Worm (Caenorhabditis elegans) whole organism, L2 larva: Measurements from ENCODE around the gene daf-5.

Source experiments
- R02D3.7 ChIP-seq: fragments of 150-350 bp; optimal IDR thresholded peaks from 2 replicates; lab custom pipeline; 2014; ENCODE audit warnings: missing biosample characterization, missing genetic modification characterization
- Y55F3AM.14 ChIP-seq: fragments of 200-800 bp; sonication (Bioruptor generic); optimal IDR thresholded peaks from 2 replicates; lab custom pipeline; 2018; ENCODE audit warnings: mild to moderate bottlenecking, missing genetic modification characterization, missing compliant biosample characterization
- ZK546.5 ChIP-seq: sonication (generic microtip); optimal IDR thresholded peaks from 2 replicates; lab custom pipeline; 2017; ENCODE audit warnings: missing biosample characterization, missing genetic modification characterization
- alr-1 ChIP-seq: fragments of 150-350 bp; optimal IDR thresholded peaks from 2 replicates; lab custom pipeline; 2014; ENCODE audit warnings: missing biosample characterization, missing genetic modification characterization
- aly-2 ChIP-seq: fragments of 150-350 bp; optimal IDR thresholded peaks from 2 replicates; lab custom pipeline; 2014; ENCODE audit warnings: missing biosample characterization, missing genetic modification characterization
- ama-1 ChIP-seq: fragments of 150-350 bp; optimal IDR thresholded peaks from 2 replicates; lab custom pipeline; 2018; ENCODE audit warnings: inconsistent platforms
- blmp-1 ChIP-seq: sonication (generic microtip); optimal IDR thresholded peaks from 2 replicates; lab custom pipeline; 2017; ENCODE audit warnings: missing genetic modification characterization, mild to moderate bottlenecking, missing compliant biosample characterization, antibody characterized with exemption, moderate library complexity; ENCODE audit not compliant: insufficient read depth
- ceh-16 ChIP-seq: fragments of 150-350 bp; optimal IDR thresholded peaks from 2 replicates; lab custom pipeline; 2014; ENCODE audit warnings: missing biosample characterization, missing genetic modification characterization
- ceh-82 ChIP-seq: fragments of 150-350 bp; optimal IDR thresholded peaks from 2 replicates; lab custom pipeline; 2014; ENCODE audit warnings: missing biosample characterization, missing genetic modification characterization
- dmd-4 ChIP-seq: sonication (generic microtip); optimal IDR thresholded peaks from 2 replicates; lab custom pipeline; 2017; ENCODE audit warnings: missing biosample characterization, missing genetic modification characterization
- egl-27 ChIP-seq: sonication (generic microtip); optimal IDR thresholded peaks from 3 replicates; lab custom pipeline; 2017; ENCODE audit warnings: missing biosample characterization, missing genetic modification reagents, missing genetic modification characterization
- elt-1 ChIP-seq: fragments of 150-350 bp; optimal IDR thresholded peaks from 2 replicates; lab custom pipeline; 2014; ENCODE audit warnings: missing biosample characterization, missing genetic modification characterization
- fos-1 ChIP-seq: fragments of 150-350 bp; optimal IDR thresholded peaks from 2 replicates; lab custom pipeline; 2014; ENCODE audit warnings: missing biosample characterization, missing genetic modification characterization
- gmeb-1 ChIP-seq: fragments of 150-350 bp; optimal IDR thresholded peaks from 2 replicates; lab custom pipeline; 2014; ENCODE audit warnings: missing biosample characterization, missing genetic modification characterization
- lin-11 ChIP-seq: fragments of 150-350 bp; sonication (generic microtip); optimal IDR thresholded peaks from 2 replicates; lab custom pipeline; 2014; ENCODE audit warnings: missing biosample characterization, missing genetic modification characterization, inconsistent platforms, mixed read lengths
- lin-13 ChIP-seq: fragments of 150-350 bp; optimal IDR thresholded peaks from 2 replicates; lab custom pipeline; 2014; ENCODE audit warnings: missing biosample characterization, missing genetic modification reagents, missing genetic modification characterization
- lsy-2 ChIP-seq, 2 experiments: fragments of 150-350 bp in 1 of 2; sonication (generic microtip) in 1 of 2; optimal IDR thresholded peaks; 2 replicates each; lab custom pipeline; 2014 to 2017; ENCODE audit warnings: missing biosample characterization in 2 of 2, missing genetic modification characterization in 2 of 2
- mbf-1 ChIP-seq: sonication (generic microtip); optimal IDR thresholded peaks from 2 replicates; lab custom pipeline; 2017; ENCODE audit warnings: missing biosample characterization, missing genetic modification characterization
- mdl-1 ChIP-seq, 2 experiments: fragments of 150-350 bp in 1 of 2; sonication (generic microtip) in 1 of 2; optimal IDR thresholded peaks; 2 replicates each; lab custom pipeline; 2017; ENCODE audit warnings: missing biosample characterization in 2 of 2, missing genetic modification characterization in 2 of 2
- nhr-10 ChIP-seq: sonication (generic microtip); optimal IDR thresholded peaks from 2 replicates; lab custom pipeline; 2017; ENCODE audit warnings: missing biosample characterization, missing genetic modification characterization
- nhr-11 ChIP-seq: fragments of 150-350 bp; optimal IDR thresholded peaks from 2 replicates; lab custom pipeline; 2014; ENCODE audit warnings: missing biosample characterization, missing genetic modification characterization
- nhr-129 ChIP-seq: fragments of 150-350 bp; optimal IDR thresholded peaks from 2 replicates; lab custom pipeline; 2014; ENCODE audit warnings: missing biosample characterization, missing genetic modification characterization
- nhr-21 ChIP-seq: fragments of 150-350 bp; optimal IDR thresholded peaks from 2 replicates; lab custom pipeline; 2014; ENCODE audit warnings: missing biosample characterization, missing genetic modification characterization
- nhr-23 ChIP-seq: fragments of 150-350 bp; optimal IDR thresholded peaks from 2 replicates; lab custom pipeline; 2014; ENCODE audit warnings: missing biosample characterization, missing genetic modification reagents, missing genetic modification characterization
- nhr-25 ChIP-seq: fragments of 150-350 bp; sonication (generic microtip); optimal IDR thresholded peaks from 3 replicates; lab custom pipeline; 2014; ENCODE audit warnings: missing biosample characterization, missing genetic modification characterization
- nhr-6 ChIP-seq: fragments of 150-350 bp; optimal IDR thresholded peaks from 2 replicates; lab custom pipeline; 2014; ENCODE audit warnings: missing biosample characterization, missing genetic modification characterization
- nhr-77 ChIP-seq: fragments of 150-350 bp; optimal IDR thresholded peaks from 2 replicates; lab custom pipeline; 2014; ENCODE audit warnings: missing biosample characterization, missing genetic modification characterization
- peb-1 ChIP-seq: fragments of 150-350 bp; optimal IDR thresholded peaks from 2 replicates; lab custom pipeline; 2014; ENCODE audit warnings: missing biosample characterization, missing genetic modification characterization
- sem-4 ChIP-seq: fragments of 150-350 bp; optimal IDR thresholded peaks from 2 replicates; lab custom pipeline; 2014; ENCODE audit warnings: missing biosample characterization, missing genetic modification reagents, missing genetic modification characterization
- skn-1 ChIP-seq: sonication (generic microtip); optimal IDR thresholded peaks from 2 replicates; lab custom pipeline; 2017; ENCODE audit warnings: missing biosample characterization, missing genetic modification characterization
- sma-3 ChIP-seq: sonication (generic microtip); optimal IDR thresholded peaks from 2 replicates; lab custom pipeline; 2016; ENCODE audit warnings: missing genetic modification reagents, missing genetic modification characterization, missing compliant biosample characterization
- sma-9 ChIP-seq, 2 experiments: fragments of 150-350 bp in 1 of 2; sonication (generic microtip) in 1 of 2; optimal IDR thresholded peaks; 2 replicates each; lab custom pipeline; 2014 to 2016; ENCODE audit warnings: missing genetic modification characterization in 2 of 2, mild to moderate bottlenecking in 1 of 2, missing biosample characterization in 1 of 2, missing compliant biosample characterization in 1 of 2, missing genetic modification reagents in 1 of 2, moderate library complexity in 1 of 2
- snpc-4 ChIP-seq: fragments of 150-350 bp; optimal IDR thresholded peaks from 2 replicates; lab custom pipeline; 2014; ENCODE audit warnings: missing biosample characterization, missing genetic modification characterization
- unc-55 ChIP-seq: fragments of 150-350 bp; sonication (generic microtip); optimal IDR thresholded peaks from 3 replicates; lab custom pipeline; 2014; ENCODE audit warnings: missing biosample characterization, missing genetic modification reagents, missing genetic modification characterization
- unc-62 ChIP-seq: fragments of 150-350 bp; optimal IDR thresholded peaks from 2 replicates; lab custom pipeline; 2014; ENCODE audit warnings: missing biosample characterization, missing genetic modification reagents, missing genetic modification characterization
- zag-1 ChIP-seq: fragments of 150-350 bp; optimal IDR thresholded peaks from 2 replicates; lab custom pipeline; 2014; ENCODE audit warnings: missing biosample characterization, missing genetic modification characterization
- ztf-11 ChIP-seq: sonication (generic microtip); optimal IDR thresholded peaks from 2 replicates; lab custom pipeline; 2017; ENCODE audit warnings: missing biosample characterization, missing genetic modification characterization

Gene daf-5

DNA sequence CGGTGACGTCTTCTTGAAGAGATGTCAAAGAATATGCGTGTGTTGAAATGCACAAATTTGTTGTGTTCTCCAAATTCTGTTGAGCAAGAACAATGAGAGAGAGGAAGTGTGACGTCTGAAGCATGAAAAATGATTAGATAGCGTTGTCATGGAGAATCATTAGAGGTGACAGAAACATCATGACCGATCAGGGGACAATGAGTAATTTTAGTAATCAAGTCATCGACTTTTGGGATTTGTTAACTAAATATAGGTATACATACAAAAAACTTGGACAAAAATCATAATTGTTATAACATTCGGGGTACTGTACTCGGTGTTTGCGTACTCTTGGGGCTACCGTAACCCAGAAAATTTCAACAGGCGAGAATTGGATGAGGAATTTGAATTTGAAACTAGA lies at the start of gene daf-5:
Gene daf-5, minus strand, starts transcription at position 101 of the 400 bp plus-strand sequence.
- no peak for TF ChIP-seq ZK546.5
- TF ChIP-seq nhr-6 (tag; lab: Kevin White, UChicago): no peak
- TF ChIP-seq aly-2 (tag; lab: Kevin White, UChicago): no peak
- no peak for TF ChIP-seq nhr-21
- no peak for TF ChIP-seq nhr-25 (tag; lab: Kevin White, UChicago)
- no peak for TF ChIP-seq sem-4

DNA sequence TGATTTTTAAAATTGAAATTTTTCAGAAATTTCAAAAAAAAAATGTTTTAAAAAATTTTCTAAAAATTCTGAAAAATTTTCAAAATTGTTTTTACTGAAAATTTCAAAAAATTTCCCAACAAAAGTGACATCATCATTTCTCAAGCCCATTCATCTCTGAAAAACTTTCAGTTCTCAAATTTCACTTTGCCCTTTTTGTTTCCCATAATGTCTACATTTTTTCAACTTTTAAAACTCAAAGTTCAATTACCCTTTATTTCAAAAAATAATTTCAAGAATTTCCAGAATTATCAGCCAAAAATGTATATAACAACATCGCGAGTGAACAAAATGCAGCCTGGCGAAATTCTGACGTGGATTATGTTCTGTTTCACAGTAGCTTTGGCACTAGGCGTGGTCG lies 48.9 kb upstream of the daf-5 start, which contains the start of gene bkip-1:
Gene bkip-1, plus strand, starts transcription at position 301 of the 400 bp plus-strand sequence.
- TF ChIP-seq nhr-10 (tag; lab: Kevin White, UChicago) (no peak), nhr-6 (tag; lab: Kevin White, UChicago) (no peak), mbf-1 (tag; lab: Kevin White, UChicago) (no peak), skn-1 (tag; lab: Kevin White, UChicago) (no peak), sma-9 (GFP tag; optimal IDR thresholded peaks at IDR 0.05; lab: Kevin White, UChicago) (no peak), sma-9 (tag; optimal IDR thresholded peaks at IDR 0.05; lab: Kevin White, UChicago) (no peak), R02D3.7 (tag; lab: Kevin White, UChicago) (no peak), unc-55 (no peak), alr-1 (tag; lab: Kevin White, UChicago) (no peak), peb-1 (no peak), aly-2 (tag; lab: Kevin White, UChicago) (no peak), lin-11 (tag; lab: Kevin White, UChicago) (no peak), ZK546.5 (no peak), blmp-1 (tag; lab: Kevin White, UChicago) (no peak), egl-27 (tag; lab: Kevin White, UChicago) (no peak), nhr-21 (no peak), ama-1 (no peak), fos-1 (tag; lab: Kevin White, UChicago) (no peak)

DNA sequence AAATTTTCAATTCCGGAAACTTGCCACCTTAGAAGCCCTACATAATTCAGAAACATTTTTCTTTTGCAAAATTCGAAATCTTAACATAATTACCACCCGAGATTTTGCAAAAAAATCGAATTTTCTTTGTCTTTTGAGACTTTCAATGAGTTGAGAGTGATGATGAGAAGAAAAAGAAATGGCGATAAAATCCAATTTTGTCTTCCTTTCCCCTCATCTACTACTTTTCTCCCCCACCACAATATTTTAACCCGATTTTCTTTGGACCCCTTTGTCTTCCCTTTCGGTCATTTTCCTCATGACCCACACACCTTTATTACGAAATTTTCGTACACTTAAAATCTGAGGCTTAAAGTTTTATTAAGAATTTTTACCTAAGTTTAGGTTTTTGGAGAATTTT lies 46.2 kb upstream of the daf-5 start:
- TF ChIP-seq Y55F3AM.14 (GFP tag; lab: Kevin White, UChicago) (no peak), sma-3 (GFP tag; lab: Kevin White, UChicago) (no peak), lsy-2 (tag; optimal IDR thresholded peaks at IDR 0.05; lab: Kevin White, UChicago) (no peak), skn-1 (tag; lab: Kevin White, UChicago) (no peak), elt-1 (no peak), nhr-10 (tag; lab: Kevin White, UChicago) (no peak), ceh-82 (tag; lab: Kevin White, UChicago) (no peak), gmeb-1 (tag; lab: Kevin White, UChicago) (no peak), lin-11 (tag; lab: Kevin White, UChicago) (no peak), dmd-4 (tag; lab: Kevin White, UChicago) (no peak), ztf-11 (tag; lab: Kevin White, UChicago) (no peak), nhr-6 (tag; lab: Kevin White, UChicago) (no peak), zag-1 (no peak), lin-13 (GFP tag; lab: Kevin White, UChicago) (no peak), nhr-23 (no peak), sem-4 (no peak), nhr-11 (tag; lab: Kevin White, UChicago) (no peak), ceh-16 (no peak)

ce11 chrII:14097518-14097917 lies 45.4 kb upstream of the daf-5 start, which contains the start of gene Y39G8C.2:
Gene Y39G8C.2 (minus strand): TSS chrII:14097618.
- TF ChIP-seq gmeb-1 (tag; lab: Kevin White, UChicago) (no peak), peb-1 (no peak), alr-1 (tag; lab: Kevin White, UChicago) (no peak), Y55F3AM.14 (GFP tag; lab: Kevin White, UChicago) (no peak), fos-1 (tag; lab: Kevin White, UChicago) (no peak), unc-62 (GFP tag; lab: Kevin White, UChicago) (no peak), nhr-10 (tag; lab: Kevin White, UChicago) (no peak), snpc-4 (tag; lab: Kevin White, UChicago) (no peak), nhr-77 (tag; lab: Kevin White, UChicago) (no peak), blmp-1 (tag; lab: Kevin White, UChicago) (no peak), mdl-1 (tag; optimal IDR thresholded peaks at IDR 0.05; lab: Kevin White, UChicago) (no peak), nhr-129 (tag; lab: Kevin White, UChicago) (no peak), nhr-23 (no peak)
